Fruit fly (Drosophila melanogaster): Measurements from ENCODE around the gene CG6142.

CG6142 gene

dm6 chr3R:26106595-26107152 lies 26.3 kb upstream of the CG6142 start, which contains the start of gene Cipc (continued):
- TF ChIP-seq pan (optimal IDR thresholded peaks at IDR 0.05) (no peak), CG32264 (GFP tag; optimal IDR thresholded peaks at IDR 0.05) (no peak), Myc (optimal IDR thresholded peaks at IDR 0.05) (no peak), CrebA (GFP tag; optimal IDR thresholded peaks at IDR 0.05; ENCODE audit: borderline replicate concordance) (no peak), sv (GFP tag; optimal IDR thresholded peaks at IDR 0.05) (peak; percentile 5), usp (GFP tag; optimal IDR thresholded peaks at IDR 0.05) (no peak), rgr (GFP tag; optimal IDR thresholded peaks at IDR 0.05) (peak; percentile 51), fru (GFP tag; optimal IDR thresholded peaks at IDR 0.05) (peak; percentile 37), Dfd (GFP tag; optimal IDR thresholded peaks at IDR 0.05) (peak; percentile 89), psq (GFP tag; optimal IDR thresholded peaks at IDR 0.05) (peak; percentile 32)

dm6 chr3R:26108424-26108823 lies 24.5 kb upstream of the CG6142 start:
- TF ChIP-seq h (GFP tag; optimal IDR thresholded peaks at IDR 0.05) (peak; percentile 37), ey (GFP tag; optimal IDR thresholded peaks at IDR 0.05) (no peak)

dm6 chr3R:26117465-26118081 lies 15.4 kb upstream of the CG6142 start:
- TF ChIP-seq HLH106 (tag; optimal IDR thresholded peaks at IDR 0.05) (no peak), GATAd (GFP tag; optimal IDR thresholded peaks at IDR 0.05) (no peak), CrebA (GFP tag; optimal IDR thresholded peaks at IDR 0.05; ENCODE audit: borderline replicate concordance) (peak; percentile 4), fru (GFP tag; optimal IDR thresholded peaks at IDR 0.05) (no peak), dmrt93B (GFP tag; optimal IDR thresholded peaks at IDR 0.05) (no peak), pan (optimal IDR thresholded peaks at IDR 0.05) (no peak), CG32264 (GFP tag; optimal IDR thresholded peaks at IDR 0.05) (no peak), OdsH (GFP tag; optimal IDR thresholded peaks at IDR 0.05) (no peak), Dif (GFP tag; optimal IDR thresholded peaks at IDR 0.05; ENCODE audit: partially characterized antibody) (no peak), h (GFP tag; optimal IDR thresholded peaks at IDR 0.05) (peak; percentile 29), sv (GFP tag; optimal IDR thresholded peaks at IDR 0.05) (no peak), foxo (GFP tag; optimal IDR thresholded peaks at IDR 0.05) (peak in 1 of 2 experiments; percentile 33), dl (GFP tag; optimal IDR thresholded peaks at IDR 0.05; ENCODE audit: insufficient read depth in 1 of 2, partially characterized antibody in 2 of 2) (no peak), br (GFP tag; optimal IDR thresholded peaks at IDR 0.05) (peak; percentile 9), N (GFP tag; optimal IDR thresholded peaks at IDR 0.05) (peak; percentile 41), woc (GFP tag; optimal IDR thresholded peaks at IDR 0.05) (no peak), Rel (GFP tag; optimal IDR thresholded peaks at IDR 0.05) (peak; percentile 20), Rel (tag; optimal IDR thresholded peaks at IDR 0.05) (peak; percentile 37), usp (GFP tag; optimal IDR thresholded peaks at IDR 0.05) (no peak), Myc (optimal IDR thresholded peaks at IDR 0.05) (no peak), Vsx2 (GFP tag; optimal IDR thresholded peaks at IDR 0.05; ENCODE audit: partially characterized antibody) (no peak), rgr (GFP tag; optimal IDR thresholded peaks at IDR 0.05) (no peak), Hr83 (GFP tag; optimal IDR thresholded peaks at IDR 0.05; ENCODE audit: poor library complexity, severe bottlenecking) (peak; percentile 43), brk (GFP tag; optimal IDR thresholded peaks at IDR 0.05) (no peak), ey (GFP tag; optimal IDR thresholded peaks at IDR 0.05) (no peak), psq (GFP tag; optimal IDR thresholded peaks at IDR 0.05) (no peak), tai (GFP tag; optimal IDR thresholded peaks at IDR 0.05) (no peak), Sp1 (GFP tag; optimal IDR thresholded peaks at IDR 0.05) (peak; percentile 55)

- TF ChIP-seq dl (GFP tag; optimal IDR thresholded peaks at IDR 0.05; ENCODE audit: insufficient read depth in 1 of 2, partially characterized antibody in 2 of 2), result no peak
- no peak for TF ChIP-seq N (GFP tag; optimal IDR thresholded peaks at IDR 0.05)
- no peak for TF ChIP-seq Rel (GFP tag; optimal IDR thresholded peaks at IDR 0.05)
- TF ChIP-seq Rel (tag; optimal IDR thresholded peaks at IDR 0.05), result no peak
- no peak for TF ChIP-seq GATAd (GFP tag; optimal IDR thresholded peaks at IDR 0.05)
- no peak for TF ChIP-seq OdsH (GFP tag; optimal IDR thresholded peaks at IDR 0.05)
- TF ChIP-seq Hr83 (GFP tag; optimal IDR thresholded peaks at IDR 0.05; ENCODE audit: poor library complexity, severe bottlenecking), result no peak
- TF ChIP-seq sv (GFP tag; optimal IDR thresholded peaks at IDR 0.05), result no peak
- no peak for TF ChIP-seq Dfd (GFP tag; optimal IDR thresholded peaks at IDR 0.05)
- TF ChIP-seq jim (GFP tag; optimal IDR thresholded peaks at IDR 0.05), result no peak
- no peak for TF ChIP-seq Abd-B (GFP tag; optimal IDR thresholded peaks at IDR 0.05)
- TF ChIP-seq Myc (optimal IDR thresholded peaks at IDR 0.05), result no peak
- TF ChIP-seq pan (optimal IDR thresholded peaks at IDR 0.05), result no peak
- TF ChIP-seq Sp1 (GFP tag; optimal IDR thresholded peaks at IDR 0.05), result no peak
- no peak for TF ChIP-seq sage (GFP tag; optimal IDR thresholded peaks at IDR 0.05)
- TF ChIP-seq ey (GFP tag; optimal IDR thresholded peaks at IDR 0.05), result no peak
- no peak for TF ChIP-seq Hr78 (GFP tag; optimal IDR thresholded peaks at IDR 0.05)
- no peak for TF ChIP-seq lola (GFP tag; optimal IDR thresholded peaks at IDR 0.05)
- TF ChIP-seq CG32264 (GFP tag; optimal IDR thresholded peaks at IDR 0.05), result no peak
- TF ChIP-seq CrebA (GFP tag; optimal IDR thresholded peaks at IDR 0.05; ENCODE audit: borderline replicate concordance), result no peak
- TF ChIP-seq tai (GFP tag; optimal IDR thresholded peaks at IDR 0.05), result no peak
Observed at dm6 chr3R:26119993-26120392, 13.0 kb upstream of the CG6142 start.

All from whole organism, wandering third instar larva.